Fruit fly (Drosophila melanogaster) Kc167 (cell line): ENCODE measurements around the gene D12.

Source experiments
- Myc ChIP-seq: fragments of >200 bp; optimal IDR thresholded peaks from 2 replicates; lab custom pipeline; 2017; ENCODE audit warnings: missing external identifiers
- ttk ChIP-seq: sonication (Bioruptor generic); optimal IDR thresholded peaks from 2 replicates; lab custom pipeline; 2017; ENCODE audit warnings: missing external identifiers

- TF ChIP-seq Myc (no peak), ttk (lab: Kevin White, UChicago) (no peak)
These were observed 42.3 kb downstream of the D12 start, which contains the start of gene Peritrophin-15b for dm6 chr2L:8394840-8395239.
